Worm (Caenorhabditis elegans) whole organism, L1 larva: ENCODE measurements around the gene C16D9.8.

Experiments
- C16A3.4 ChIP-seq: fragments of 150-350 bp; optimal IDR thresholded peaks from 2 replicates; lab custom pipeline; 2014; ENCODE audit warnings: missing biosample characterization, missing genetic modification characterization
- F16B12.6 ChIP-seq: fragments of 150-350 bp; optimal IDR thresholded peaks from 2 replicates; lab custom pipeline; 2014; ENCODE audit warnings: missing biosample characterization, missing genetic modification characterization
- Y116A8C.19 ChIP-seq: sonication (generic microtip); optimal IDR thresholded peaks from 2 replicates; lab custom pipeline; 2016; ENCODE audit warnings: missing compliant biosample characterization, missing genetic modification characterization, borderline replicate concordance
- aly-2 ChIP-seq: fragments of 150-350 bp; optimal IDR thresholded peaks from 2 replicates; lab custom pipeline; 2014; ENCODE audit warnings: missing biosample characterization, missing genetic modification characterization
- blmp-1 ChIP-seq: fragments of 150-350 bp; optimal IDR thresholded peaks from 2 replicates; lab custom pipeline; 2014; ENCODE audit warnings: missing biosample characterization, missing genetic modification characterization
- ceh-8 ChIP-seq: fragments of 200-800 bp; sonication (Bioruptor generic); optimal IDR thresholded peaks from 2 replicates; lab custom pipeline; 2018; ENCODE audit warnings: mild to moderate bottlenecking, missing genetic modification characterization, moderate library complexity, missing compliant biosample characterization
- ceh-82 ChIP-seq, 3 experiments: fragments of 150-350 bp in 1 of 3; sonication (generic microtip) in 2 of 3; optimal IDR thresholded peaks; 2 replicates each; lab custom pipeline; 2014 to 2017; ENCODE audit warnings: missing biosample characterization in 3 of 3, missing genetic modification characterization in 3 of 3
- ceh-88 ChIP-seq: fragments of 200-800 bp; sonication (Bioruptor generic); IDR thresholded peaks from 2 replicates; pipeline ENCODE4 v1.3.6; 2022; ENCODE audit warnings: missing genetic modification characterization, missing compliant biosample characterization
- ceh-90 ChIP-seq: sonication (generic microtip); optimal IDR thresholded peaks from 2 replicates; lab custom pipeline; 2016; ENCODE audit warnings: missing genetic modification characterization, missing compliant biosample characterization
- ces-1 ChIP-seq: fragments of 150-350 bp; optimal IDR thresholded peaks from 2 replicates; lab custom pipeline; 2014; ENCODE audit warnings: missing biosample characterization, missing genetic modification reagents, missing genetic modification characterization
- dpl-1 ChIP-seq, 3 experiments: fragments of 150-350 bp in 2 of 3; sonication (generic microtip) in 1 of 3; optimal IDR thresholded peaks; 2 replicates each; lab custom pipeline; 2014 to 2017; ENCODE audit warnings: missing biosample characterization in 3 of 3, missing genetic modification characterization in 3 of 3, missing genetic modification reagents in 3 of 3
- dsc-1 ChIP-seq: sonication (generic microtip); optimal IDR thresholded peaks from 2 replicates; lab custom pipeline; 2016; ENCODE audit warnings: mild to moderate bottlenecking, missing genetic modification characterization, missing compliant biosample characterization
- efl-1 ChIP-seq, 4 experiments: fragments of 150-350 bp; optimal IDR thresholded peaks in 3 of 4; peaks in 1 of 4; 1 replicate in 1 of 4; 2 replicates in 3 of 4; lab custom pipeline; 2014; ENCODE audit warnings: missing biosample characterization in 2 of 4, missing genetic modification characterization in 2 of 4, missing genetic modification reagents in 2 of 4
- egl-13 ChIP-seq: sonication (generic microtip); optimal IDR thresholded peaks from 2 replicates; lab custom pipeline; 2016; ENCODE audit warnings: missing genotype, missing genetic modification reagents, missing genetic modification characterization, missing compliant biosample characterization
- fkh-10 ChIP-seq: sonication (generic microtip); optimal IDR thresholded peaks from 2 replicates; lab custom pipeline; 2017; ENCODE audit warnings: missing biosample characterization, missing genetic modification reagents, missing genetic modification characterization
- fkh-8 ChIP-seq: sonication (generic microtip); optimal IDR thresholded peaks from 2 replicates; lab custom pipeline; 2016; ENCODE audit warnings: mild to moderate bottlenecking, missing genetic modification characterization, missing compliant biosample characterization
- hlh-17 ChIP-seq: fragments of 200-800 bp; sonication (Bioruptor generic); optimal IDR thresholded peaks from 2 replicates; lab custom pipeline; 2018; ENCODE audit warnings: missing genetic modification characterization, mild to moderate bottlenecking, missing compliant biosample characterization, moderate library complexity, borderline replicate concordance
- jun-1 ChIP-seq: fragments of 150-350 bp; optimal IDR thresholded peaks from 2 replicates; lab custom pipeline; 2014; ENCODE audit warnings: missing biosample characterization, missing genetic modification reagents, missing genetic modification characterization
- lin-13 ChIP-seq: fragments of 150-350 bp; optimal IDR thresholded peaks from 2 replicates; lab custom pipeline; 2014; ENCODE audit warnings: missing biosample characterization, missing genetic modification reagents, missing genetic modification characterization
- lin-15B ChIP-seq: fragments of 150-350 bp; sonication (generic microtip); optimal IDR thresholded peaks from 3 replicates; lab custom pipeline; 2014; ENCODE audit warnings: missing biosample characterization, missing genetic modification characterization
- lin-35 ChIP-seq, 2 experiments: fragments of 150-350 bp; optimal IDR thresholded peaks; 2 replicates each; lab custom pipeline; 2014; ENCODE audit warnings: missing biosample characterization in 2 of 2, missing genetic modification characterization in 2 of 2, missing genetic modification reagents in 2 of 2
- mef-2 ChIP-seq: fragments of 150-350 bp; optimal IDR thresholded peaks from 2 replicates; lab custom pipeline; 2014; ENCODE audit warnings: missing biosample characterization, missing genetic modification characterization
- nhr-19 ChIP-seq: fragments of 200-800 bp; sonication (Bioruptor generic); conservative IDR thresholded peaks from 2 replicates; pipeline ENCODE4 v1.3.6; 2022; ENCODE audit warnings: missing genetic modification characterization, missing compliant biosample characterization
- nhr-20 ChIP-seq: sonication (generic microtip); optimal IDR thresholded peaks from 2 replicates; lab custom pipeline; 2016; ENCODE audit warnings: mild to moderate bottlenecking, missing genetic modification characterization, missing compliant biosample characterization
- nhr-237 ChIP-seq: fragments of 150-350 bp; optimal IDR thresholded peaks from 2 replicates; lab custom pipeline; 2014; ENCODE audit warnings: missing biosample characterization, missing genetic modification characterization
- nhr-28 ChIP-seq: fragments of 150-350 bp; optimal IDR thresholded peaks from 2 replicates; lab custom pipeline; 2014; ENCODE audit warnings: missing biosample characterization, missing genetic modification characterization
- nhr-47 ChIP-seq: sonication (generic microtip); optimal IDR thresholded peaks from 2 replicates; lab custom pipeline; 2016; ENCODE audit warnings: mild to moderate bottlenecking, missing genetic modification characterization, moderate library complexity, missing compliant biosample characterization
- nhr-71 ChIP-seq: sonication (generic microtip); optimal IDR thresholded peaks from 2 replicates; lab custom pipeline; 2016; ENCODE audit warnings: mild to moderate bottlenecking, missing genetic modification characterization, moderate library complexity, missing compliant biosample characterization
- nhr-84 ChIP-seq: sonication (generic microtip); optimal IDR thresholded peaks from 2 replicates; lab custom pipeline; 2017; ENCODE audit warnings: missing biosample characterization, missing genetic modification characterization
- nhr-85 ChIP-seq: sonication (generic microtip); peaks from one replicate; lab custom pipeline; 2016; ENCODE audit warnings: missing genetic modification characterization, inconsistent platforms, missing compliant biosample characterization
- pag-3 ChIP-seq: sonication (generic microtip); optimal IDR thresholded peaks from 2 replicates; lab custom pipeline; 2017; ENCODE audit warnings: missing genetic modification characterization, mild to moderate bottlenecking, missing compliant biosample characterization, antibody characterized with exemption, borderline replicate concordance; ENCODE audit not compliant: insufficient read depth
- pax-3 ChIP-seq: fragments of 200-800 bp; sonication (Bioruptor generic); optimal IDR thresholded peaks from 2 replicates; lab custom pipeline; 2018; ENCODE audit warnings: mild to moderate bottlenecking, missing genetic modification characterization, moderate library complexity, missing compliant biosample characterization
- pqm-1 ChIP-seq: sonication (generic microtip); optimal IDR thresholded peaks from 3 replicates; lab custom pipeline; 2017; ENCODE audit warnings: missing biosample characterization, missing genetic modification characterization
- skn-1 ChIP-seq: fragments of 150-350 bp; optimal IDR thresholded peaks from 2 replicates; lab custom pipeline; 2014; ENCODE audit warnings: missing biosample characterization, missing genetic modification characterization
- sup-37 ChIP-seq: fragments of 200-800 bp; sonication (Bioruptor generic); optimal IDR thresholded peaks from 2 replicates; lab custom pipeline; 2018; ENCODE audit warnings: mild to moderate bottlenecking, missing genetic modification characterization, missing compliant biosample characterization
- tlp-1 ChIP-seq: fragments of 150-350 bp; optimal IDR thresholded peaks from 2 replicates; lab custom pipeline; 2014; ENCODE audit warnings: missing biosample characterization, missing genetic modification characterization
- unc-130 ChIP-seq: fragments of 150-350 bp; optimal IDR thresholded peaks from 2 replicates; lab custom pipeline; 2017; ENCODE audit warnings: missing biosample characterization, missing genetic modification characterization, inconsistent platforms
- unc-86 ChIP-seq: sonication (generic microtip); optimal IDR thresholded peaks from 2 replicates; lab custom pipeline; 2016; ENCODE audit warnings: missing genetic modification characterization, missing compliant biosample characterization
- unc-98 ChIP-seq: fragments of 200-800 bp; sonication (Bioruptor generic); IDR thresholded peaks from 2 replicates; pipeline ENCODE4 v1.3.6; 2022; ENCODE audit warnings: missing genetic modification characterization, missing compliant biosample characterization
- xbp-1 ChIP-seq: sonication (generic microtip); optimal IDR thresholded peaks from 2 replicates; lab custom pipeline; 2016; ENCODE audit warnings: missing genetic modification characterization, missing compliant biosample characterization
- ztf-11 ChIP-seq, 2 experiments: sonication (generic microtip); optimal IDR thresholded peaks; 2 replicates each; lab custom pipeline; 2016 to 2017; ENCODE audit warnings: missing genetic modification characterization in 2 of 2, missing biosample characterization in 1 of 2, missing compliant biosample characterization in 1 of 2

Gene C16D9.8

ce11 chrV:8228712-8229119 lies 34.6 kb downstream of the C16D9.8 start (continued):
- TF ChIP-seq efl-1 (optimal IDR thresholded peaks at IDR 0.05; lab: Kevin White, UChicago): peak; percentile 63 to 77
- peak; percentile 57 to 96 for TF ChIP-seq efl-1 (GFP tag; optimal IDR thresholded peaks at IDR 0.05 in 1 of 2; lab: Kevin White, UChicago)
- TF ChIP-seq nhr-84 (tag; lab: Kevin White, UChicago): no peak
- TF ChIP-seq unc-86 (tag; lab: Kevin White, UChicago): peak; percentile 71
- TF ChIP-seq nhr-237: no peak
- TF ChIP-seq tlp-1 (tag; lab: Kevin White, UChicago): no peak
- TF ChIP-seq hlh-17 (GFP tag; lab: Kevin White, UChicago): no peak
- TF ChIP-seq dpl-1 (GFP tag; optimal IDR thresholded peaks at IDR 0.05; lab: Kevin White, UChicago): peak; percentile 46 to 67 (median 60)
- peak; percentile 54 for TF ChIP-seq egl-13 (tag; lab: Kevin White, UChicago)
- peak; percentile 91 for TF ChIP-seq nhr-85
- peak; percentile 53 to 69 for TF ChIP-seq lin-35 (GFP tag; optimal IDR thresholded peaks at IDR 0.05; lab: Kevin White, UChicago)
- peak; percentile 89 for TF ChIP-seq dsc-1
- peak; percentile 42 for TF ChIP-seq lin-15B (tag; lab: Kevin White, UChicago)
- peak; percentile 50; the same call in 1 of the 2 replicates for TF ChIP-seq unc-98
- TF ChIP-seq ceh-8 (GFP tag; lab: Kevin White, UChicago): no peak
- peak; percentile 63 for TF ChIP-seq ceh-88 (GFP tag; lab: Robert Waterston, UW)
- TF ChIP-seq nhr-19 (GFP tag; lab: Robert Waterston, UW): peak; percentile 93
- peak; percentile 86 for TF ChIP-seq xbp-1
- peak; percentile 22 for TF ChIP-seq F16B12.6 (tag; lab: Kevin White, UChicago)
- peak; percentile 94 for TF ChIP-seq nhr-71 (tag; lab: Kevin White, UChicago)
- no peak for TF ChIP-seq ces-1
- no peak for TF ChIP-seq ceh-90 (tag; lab: Kevin White, UChicago)
- TF ChIP-seq jun-1: peak; percentile 73
- TF ChIP-seq nhr-20 (tag; lab: Kevin White, UChicago): peak; percentile 90
- TF ChIP-seq blmp-1: no peak
- TF ChIP-seq lin-13 (GFP tag; lab: Kevin White, UChicago): peak; percentile 71
- TF ChIP-seq ceh-82 (tag; optimal IDR thresholded peaks at IDR 0.05; lab: Kevin White, UChicago): peak; percentile 75 to 90 (median 85)
- TF ChIP-seq sup-37 (GFP tag; lab: Kevin White, UChicago): peak; percentile 69
- no peak for TF ChIP-seq mef-2 (tag; lab: Kevin White, UChicago)
- TF ChIP-seq unc-130 (tag; lab: Kevin White, UChicago): peak; percentile 14
- no peak for TF ChIP-seq fkh-10
- TF ChIP-seq pax-3 (tag; lab: Kevin White, UChicago): peak; percentile 53
- no peak for TF ChIP-seq Y116A8C.19 (tag; lab: Kevin White, UChicago)
- peak; percentile 90 for TF ChIP-seq nhr-47 (tag; lab: Kevin White, UChicago)
- TF ChIP-seq aly-2 (tag; lab: Kevin White, UChicago): peak; percentile 53
- no peak for TF ChIP-seq pqm-1 (tag; lab: Kevin White, UChicago)
- no peak for TF ChIP-seq pag-3
- TF ChIP-seq, all 84 proteins: peak for 54

ce11 chrV:8226812-8227211 lies 36.6 kb downstream of the C16D9.8 start, which contains the start of gene K07C11.10:
TSS of gene K07C11.10 (minus strand) at chrV:8226912.
- no peak for TF ChIP-seq ztf-11 (tag; optimal IDR thresholded peaks at IDR 0.05; lab: Kevin White, UChicago)
- peak; percentile 43 for TF ChIP-seq fkh-8 (tag; lab: Kevin White, UChicago)

ce11 chrV:8224634-8225033 lies 38.7 kb downstream of the C16D9.8 start, which contains the start of gene pax-1:
TSS of gene pax-1 (plus strand) at chrV:8224934.
- no peak for TF ChIP-seq C16A3.4 (tag; lab: Kevin White, UChicago)
- no peak for TF ChIP-seq efl-1 (optimal IDR thresholded peaks at IDR 0.05; lab: Kevin White, UChicago)
- TF ChIP-seq efl-1 (GFP tag; optimal IDR thresholded peaks at IDR 0.05 in 1 of 2; lab: Kevin White, UChicago): peak in 1 of 2 experiments; percentile 36
- no peak for TF ChIP-seq nhr-28 (tag; lab: Kevin White, UChicago)
- TF ChIP-seq skn-1 (tag; lab: Kevin White, UChicago): no peak
- TF ChIP-seq F16B12.6 (tag; lab: Kevin White, UChicago): no peak
